Worm (Caenorhabditis elegans) whole organism, L4 larva: ENCODE results near the gene dlc-4.

Source experiments
- F10B5.3 ChIP-seq: sonication (generic microtip); optimal IDR thresholded peaks from 2 replicates; lab custom pipeline; 2016; ENCODE audit warnings: mild to moderate bottlenecking, missing genetic modification characterization, missing compliant biosample characterization
- F26F4.8 ChIP-seq: fragments of 200-800 bp; sonication (Bioruptor generic); conservative IDR thresholded peaks from 2 replicates; pipeline ENCODE4 v1.3.6; 2022; ENCODE audit warnings: missing genetic modification characterization, missing compliant biosample characterization
- R02D3.7 ChIP-seq: fragments of 150-350 bp; sonication (generic microtip); optimal IDR thresholded peaks from 3 replicates; lab custom pipeline; 2014; ENCODE audit warnings: missing biosample characterization, missing genetic modification characterization
- T20F7.1 ChIP-seq: fragments of 200-800 bp; sonication (Bioruptor generic); optimal IDR thresholded peaks from 2 replicates; lab custom pipeline; 2018; ENCODE audit warnings: mild to moderate bottlenecking, missing genetic modification characterization, missing compliant biosample characterization
- T26A8.4 ChIP-seq: fragments of 200-800 bp; sonication (Bioruptor generic); IDR thresholded peaks from 2 replicates; pipeline ENCODE4 v1.3.6; 2022; ENCODE audit warnings: missing genetic modification characterization, missing compliant biosample characterization
- Y105C5A.15 ChIP-seq: fragments of 200-800 bp; sonication (Bioruptor generic); IDR thresholded peaks from 2 replicates; pipeline ENCODE4 v1.3.6; 2022; ENCODE audit warnings: missing genetic modification characterization, missing compliant biosample characterization
- Y5F2A.4 ChIP-seq: fragments of 200-800 bp; sonication (Bioruptor generic); optimal IDR thresholded peaks from 2 replicates; lab custom pipeline; 2018; ENCODE audit warnings: mild to moderate bottlenecking, missing genetic modification characterization, missing compliant biosample characterization
- Y75B8A.6 ChIP-seq: fragments of 200-800 bp; sonication (Bioruptor generic); IDR thresholded peaks from 2 replicates; pipeline ENCODE4 v1.3.6; 2022; ENCODE audit warnings: missing genetic modification reagents, missing genetic modification characterization, missing compliant biosample characterization
- aha-1 ChIP-seq: fragments of 150-350 bp; peaks from one replicate; lab custom pipeline; 2014; ENCODE audit warnings: missing biosample characterization, missing genetic modification characterization
- arid-1 ChIP-seq: fragments of 200-800 bp; sonication (Bioruptor generic); conservative IDR thresholded peaks from 2 replicates; pipeline ENCODE4 v1.3.6; 2022; ENCODE audit warnings: missing genetic modification reagents, missing genetic modification characterization, missing compliant biosample characterization
- attf-4 ChIP-seq: sonication (generic microtip); optimal IDR thresholded peaks from 3 replicates; lab custom pipeline; 2017; ENCODE audit warnings: missing biosample characterization, missing genetic modification characterization
- ceh-20 ChIP-seq: fragments of 200-800 bp; sonication (Bioruptor generic); IDR thresholded peaks from 2 replicates; pipeline ENCODE4 v1.3.6; 2022; ENCODE audit warnings: missing genetic modification reagents, missing genetic modification characterization, missing compliant biosample characterization
- ceh-28 ChIP-seq: fragments of 150-350 bp; optimal IDR thresholded peaks from 2 replicates; lab custom pipeline; 2014; ENCODE audit warnings: missing biosample characterization, missing genetic modification reagents, missing genetic modification characterization
- ceh-44 ChIP-seq: fragments of 200-800 bp; sonication (Bioruptor generic); IDR thresholded peaks from 2 replicates; pipeline ENCODE4 v1.3.6; 2022; ENCODE audit warnings: missing genetic modification reagents, missing genetic modification characterization, missing compliant biosample characterization
- ceh-82 ChIP-seq: sonication (generic microtip); optimal IDR thresholded peaks from 2 replicates; lab custom pipeline; 2017; ENCODE audit warnings: missing biosample characterization, missing genetic modification characterization
- cey-2 ChIP-seq: sonication (generic microtip); optimal IDR thresholded peaks from 3 replicates; lab custom pipeline; 2017; ENCODE audit warnings: missing genetic modification characterization, mild to moderate bottlenecking, missing compliant biosample characterization, antibody characterized with exemption, borderline replicate concordance; ENCODE audit not compliant: insufficient read depth
- daf-12 ChIP-seq: fragments of 150-350 bp; optimal IDR thresholded peaks from 2 replicates; lab custom pipeline; 2014; ENCODE audit warnings: missing biosample characterization, missing genetic modification reagents, missing genetic modification characterization
- daf-16 ChIP-seq, 3 experiments: sonication (generic microtip); optimal IDR thresholded peaks; 2 replicates each; lab custom pipeline; 2016 to 2017; ENCODE audit warnings: missing genetic modification characterization in 3 of 3, missing genetic modification reagents in 3 of 3, mild to moderate bottlenecking in 2 of 3, missing compliant biosample characterization in 2 of 3, missing biosample characterization in 1 of 3, moderate library complexity in 1 of 3
- daf-19 ChIP-seq: fragments of 200-800 bp; sonication (Bioruptor generic); conservative IDR thresholded peaks from 2 replicates; pipeline ENCODE4 v1.3.6; 2022; ENCODE audit warnings: missing genetic modification characterization, missing compliant biosample characterization
- daf-8 ChIP-seq: fragments of 200-800 bp; sonication (Bioruptor generic); IDR thresholded peaks from 2 replicates; pipeline ENCODE4 v1.3.6; 2022; ENCODE audit warnings: missing genetic modification characterization, missing compliant biosample characterization
- dmd-8 ChIP-seq: fragments of 200-800 bp; sonication (Bioruptor generic); IDR thresholded peaks from 2 replicates; pipeline ENCODE4 v1.3.6; 2022; ENCODE audit warnings: missing genetic modification characterization, missing compliant biosample characterization
- fos-1 ChIP-seq: fragments of 150-350 bp; optimal IDR thresholded peaks from 2 replicates; lab custom pipeline; 2014; ENCODE audit warnings: missing biosample characterization, missing genetic modification characterization
- gei-8 ChIP-seq: fragments of 200-800 bp; sonication (Bioruptor generic); optimal IDR thresholded peaks from 2 replicates; lab custom pipeline; 2018; ENCODE audit warnings: mild to moderate bottlenecking, missing genetic modification characterization, missing compliant biosample characterization
- hlh-30 ChIP-seq: sonication (generic microtip); optimal IDR thresholded peaks from 2 replicates; lab custom pipeline; 2017; ENCODE audit warnings: antibody characterized with exemption, mild to moderate bottlenecking, missing genetic modification characterization, missing compliant biosample characterization; ENCODE audit not compliant: insufficient read depth
- lin-1 ChIP-seq: fragments of 200-800 bp; sonication (Bioruptor generic); IDR thresholded peaks from 2 replicates; pipeline ENCODE4 v1.3.6; 2022; ENCODE audit warnings: missing genetic modification reagents, missing genetic modification characterization, missing compliant biosample characterization
- lin-13 ChIP-seq: fragments of 150-350 bp; optimal IDR thresholded peaks from 2 replicates; lab custom pipeline; 2014; ENCODE audit warnings: missing biosample characterization, missing genetic modification reagents, missing genetic modification characterization
- lin-29 ChIP-seq: fragments of 200-800 bp; sonication (Bioruptor generic); IDR thresholded peaks from 2 replicates; pipeline ENCODE4 v1.3.6; 2022; ENCODE audit warnings: missing genetic modification reagents, missing genetic modification characterization, missing compliant biosample characterization
- lin-38 ChIP-seq: fragments of 200-800 bp; sonication (Bioruptor generic); IDR thresholded peaks from 2 replicates; pipeline ENCODE4 v1.3.6; 2022; ENCODE audit warnings: missing genetic modification reagents, missing genetic modification characterization, missing compliant biosample characterization
- lin-39 ChIP-seq: fragments of 150-350 bp; optimal IDR thresholded peaks from 2 replicates; lab custom pipeline; 2014; ENCODE audit warnings: missing biosample characterization, missing genetic modification reagents, missing genetic modification characterization
- madf-5 ChIP-seq, 2 experiments: fragments of 200-800 bp; sonication (Bioruptor generic); IDR thresholded peaks; 2 replicates each; pipeline ENCODE4 v1.3.6; 2022; ENCODE audit warnings: missing compliant biosample characterization in 2 of 2, missing genetic modification characterization in 2 of 2
- mdt-29 ChIP-seq: fragments of 200-800 bp; sonication (Bioruptor generic); IDR thresholded peaks from 2 replicates; pipeline ENCODE4 v1.3.6; 2022; ENCODE audit warnings: missing genetic modification reagents, missing genetic modification characterization, missing compliant biosample characterization
- mep-1 ChIP-seq: fragments of 150-350 bp; sonication (generic microtip); optimal IDR thresholded peaks from 3 replicates; lab custom pipeline; 2014; ENCODE audit warnings: missing biosample characterization, missing genetic modification characterization
- mxl-2 ChIP-seq: fragments of 200-800 bp; sonication (Bioruptor generic); conservative IDR thresholded peaks from 2 replicates; pipeline ENCODE4 v1.3.6; 2022; ENCODE audit warnings: missing genetic modification reagents, missing genetic modification characterization, missing compliant biosample characterization
- nhr-102 ChIP-seq: sonication (generic microtip); optimal IDR thresholded peaks from 2 replicates; lab custom pipeline; 2016; ENCODE audit warnings: mild to moderate bottlenecking, missing genetic modification characterization, moderate library complexity, missing compliant biosample characterization
- nhr-25 ChIP-seq: sonication (generic microtip); optimal IDR thresholded peaks from 2 replicates; lab custom pipeline; 2017; ENCODE audit warnings: missing genetic modification characterization, mild to moderate bottlenecking, missing compliant biosample characterization, antibody characterized with exemption, moderate library complexity, borderline replicate concordance; ENCODE audit not compliant: insufficient read depth
- nhr-48 ChIP-seq: sonication (generic microtip); optimal IDR thresholded peaks from 2 replicates; lab custom pipeline; 2016; ENCODE audit warnings: mild to moderate bottlenecking, missing genetic modification characterization, missing compliant biosample characterization
- pha-4 ChIP-seq, 2 experiments: fragments of 150-350 bp in 1 of 2; fragments of 200-800 bp in 1 of 2; sonication (Bioruptor generic) in 1 of 2; IDR thresholded peaks in 1 of 2; optimal IDR thresholded peaks in 1 of 2; 2 replicates each; pipeline versions ENCODE4 v1.3.6 to Lab custom; 2014 to 2022; ENCODE audit warnings: missing genetic modification characterization in 2 of 2, missing genetic modification reagents in 2 of 2, missing biosample characterization in 1 of 2, missing compliant biosample characterization in 1 of 2
- php-3 ChIP-seq: fragments of 200-800 bp; sonication (Bioruptor generic); IDR thresholded peaks from 2 replicates; pipeline ENCODE4 v1.3.6; 2022; ENCODE audit warnings: missing genetic modification reagents, missing genetic modification characterization, missing compliant biosample characterization
- pqm-1 ChIP-seq: sonication (generic microtip); optimal IDR thresholded peaks from 2 replicates; lab custom pipeline; 2017; ENCODE audit warnings: missing biosample characterization, missing genetic modification characterization
- saeg-2 ChIP-seq: fragments of 200-800 bp; sonication (Bioruptor generic); IDR thresholded peaks from 2 replicates; pipeline ENCODE4 v1.3.6; 2022; ENCODE audit warnings: missing genetic modification reagents, missing genetic modification characterization, missing compliant biosample characterization
- sdz-12 ChIP-seq: fragments of 200-800 bp; sonication (Bioruptor generic); optimal IDR thresholded peaks from 2 replicates; lab custom pipeline; 2018; ENCODE audit warnings: mild to moderate bottlenecking, missing genetic modification characterization, missing compliant biosample characterization
- set-16 ChIP-seq: fragments of 200-800 bp; sonication (Bioruptor generic); IDR thresholded peaks from 2 replicates; pipeline ENCODE4 v1.3.6; 2022; ENCODE audit warnings: missing genetic modification reagents, missing genetic modification characterization, missing compliant biosample characterization
- skn-1 ChIP-seq: fragments of 150-350 bp; optimal IDR thresholded peaks from 2 replicates; lab custom pipeline; 2014; ENCODE audit warnings: missing biosample characterization, missing genetic modification characterization
- unc-39 ChIP-seq: sonication (generic microtip); optimal IDR thresholded peaks from 2 replicates; lab custom pipeline; 2017; ENCODE audit warnings: missing biosample characterization, missing genetic modification characterization
- zfp-2 ChIP-seq: sonication (generic microtip); optimal IDR thresholded peaks from 2 replicates; lab custom pipeline; 2016; ENCODE audit warnings: mild to moderate bottlenecking, missing genetic modification characterization, missing compliant biosample characterization
- zfp-3 ChIP-seq: fragments of 200-800 bp; sonication (Bioruptor generic); conservative IDR thresholded peaks from 2 replicates; pipeline ENCODE4 v1.3.6; 2022; ENCODE audit warnings: missing genetic modification reagents, missing genetic modification characterization, missing compliant biosample characterization
- zip-11 ChIP-seq: fragments of 200-800 bp; sonication (Bioruptor generic); IDR thresholded peaks from 2 replicates; pipeline ENCODE4 v1.3.6; 2022; ENCODE audit warnings: missing genetic modification characterization, missing compliant biosample characterization
- ztf-7 ChIP-seq: fragments of 150-350 bp; optimal IDR thresholded peaks from 2 replicates; lab custom pipeline; 2014; ENCODE audit warnings: missing biosample characterization, missing genetic modification characterization

dlc-4 gene

ce11 chrIV:16397845-16398607 lies 45.0 kb upstream of the dlc-4 start (continued):
- TF ChIP-seq nhr-48 (tag; lab: Kevin White, UChicago), result peak; percentile 50
- TF ChIP-seq gei-8 (GFP tag; lab: Kevin White, UChicago), result peak; percentile 66
- no peak for TF ChIP-seq ztf-7 (tag; lab: Kevin White, UChicago)
- TF ChIP-seq sdz-12 (GFP tag; lab: Kevin White, UChicago), result peak; percentile 23
- peak; percentile 88 for TF ChIP-seq F26F4.8
- no peak for TF ChIP-seq set-16 (GFP tag; lab: Robert Waterston, UW)
- TF ChIP-seq attf-4 (tag; lab: Kevin White, UChicago), result no peak
- TF ChIP-seq lin-39 (tag; lab: Kevin White, UChicago), result no peak
- TF ChIP-seq R02D3.7, result no peak
- TF ChIP-seq nhr-25, result peak; percentile 91
- no peak for TF ChIP-seq unc-39 (tag; lab: Kevin White, UChicago)
- TF ChIP-seq Y105C5A.15 (GFP tag; lab: Robert Waterston, UW), result peak; percentile 90
- TF ChIP-seq pha-4 (GFP tag; IDR thresholded peaks at IDR 0.05; lab: Robert Waterston, UW), result peak; percentile 82
- no peak for TF ChIP-seq pha-4 (tag; optimal IDR thresholded peaks at IDR 0.05; lab: Kevin White, UChicago)
- TF ChIP-seq php-3 (GFP tag; lab: Robert Waterston, UW), result no peak
- TF ChIP-seq cey-2, result no peak
- TF ChIP-seq mdt-29, result peak; percentile 59; the same call in 1 of the 2 replicates
- no peak for TF ChIP-seq ceh-82 (tag; lab: Kevin White, UChicago)
- peak; percentile 86 for TF ChIP-seq dmd-8 (GFP tag; lab: Robert Waterston, UW)
- peak; percentile 61 for TF ChIP-seq lin-13 (GFP tag; lab: Kevin White, UChicago)
- peak; percentile 75; the same call in 1 of the 2 replicates for TF ChIP-seq daf-19 (GFP tag; lab: Robert Waterston, UW)
- no peak for TF ChIP-seq Y75B8A.6
- peak; percentile 95 for TF ChIP-seq lin-38 (GFP tag; lab: Robert Waterston, UW)
- TF ChIP-seq arid-1 (GFP tag; lab: Robert Waterston, UW), result peak; percentile 80
- peak; percentile 58 for TF ChIP-seq nhr-102 (tag; lab: Kevin White, UChicago)
- TF ChIP-seq zip-11 (GFP tag; lab: Robert Waterston, UW), result no peak
- TF ChIP-seq aha-1, result peak; percentile 13
- TF ChIP-seq T20F7.1 (GFP tag; lab: Kevin White, UChicago), result no peak
- TF ChIP-seq ceh-20 (GFP tag; lab: Robert Waterston, UW), result 0 out of 2 replicates have a peak, but pooled peaks have one; percentile 49
- peak; percentile 75 to 80; a peak in 1 of 4 replicates for TF ChIP-seq madf-5 (GFP tag; IDR thresholded peaks at IDR 0.05; lab: Robert Waterston, UW)
- TF ChIP-seq hlh-30 (tag; lab: Kevin White, UChicago), result no peak
- no peak for TF ChIP-seq fos-1
- no peak for TF ChIP-seq zfp-2 (tag; lab: Kevin White, UChicago)
- peak; percentile 6 for TF ChIP-seq F10B5.3
- no peak for TF ChIP-seq daf-8 (GFP tag; lab: Robert Waterston, UW)
- no peak for TF ChIP-seq saeg-2 (GFP tag; lab: Robert Waterston, UW)
- TF ChIP-seq Y5F2A.4 (GFP tag; lab: Kevin White, UChicago), result peak; percentile 68
- no peak for TF ChIP-seq zfp-3 (GFP tag; lab: Robert Waterston, UW)
- TF ChIP-seq T26A8.4 (GFP tag; lab: Robert Waterston, UW), result peak; percentile 77
- no peak; the same call in 1 of the 2 replicates for TF ChIP-seq mxl-2 (GFP tag; lab: Robert Waterston, UW)
- TF ChIP-seq ceh-44 (GFP tag; lab: Robert Waterston, UW), result no peak
- TF ChIP-seq mep-1 (tag; lab: Kevin White, UChicago), result peak; percentile 50
- 0 out of 2 replicates have a peak, but pooled peaks have one; percentile 24 for TF ChIP-seq lin-29
- TF ChIP-seq ceh-28, result no peak
- TF ChIP-seq pqm-1 (tag; lab: Kevin White, UChicago), result no peak
- no peak for TF ChIP-seq lin-1
- no peak for TF ChIP-seq skn-1
- peak; percentile 23 to 82 for TF ChIP-seq daf-16 (GFP tag; optimal IDR thresholded peaks at IDR 0.05; lab: Kevin White, UChicago)
- peak; percentile 17 for TF ChIP-seq daf-16 (tag; optimal IDR thresholded peaks at IDR 0.05; lab: Kevin White, UChicago)
- TF ChIP-seq daf-12 (tag; lab: Kevin White, UChicago), result no peak
